Fruit fly (Drosophila melanogaster) whole organism, embryonic: ENCODE data around the gene kirre.

Experiments
- Abd-B ChIP-seq: fragments of 200-800 bp; sonication (Bioruptor generic); optimal IDR thresholded peaks from 2 replicates; lab custom pipeline; 2018; ENCODE audit warnings: missing biosample characterization, mild to moderate bottlenecking, missing genetic modification characterization, moderate library complexity
- CG10267 ChIP-seq: fragments of 200-800 bp; sonication (Bioruptor generic); optimal IDR thresholded peaks from 2 replicates; lab custom pipeline; 2018; ENCODE audit warnings: missing biosample characterization, mild to moderate bottlenecking, missing genetic modification characterization, moderate library complexity
- CG12236 ChIP-seq: fragments of 200-800 bp; sonication (Bioruptor generic); optimal IDR thresholded peaks from 2 replicates; lab custom pipeline; 2016; ENCODE audit warnings: missing biosample characterization, missing genetic modification characterization
- CG12659 ChIP-seq: fragments of 200-800 bp; sonication (Bioruptor generic); optimal IDR thresholded peaks from 3 replicates; lab custom pipeline; 2017; ENCODE audit warnings: mild to moderate bottlenecking, missing biosample characterization, missing genetic modification reagents, missing genetic modification characterization
- CG13287 ChIP-seq: fragments of 200-800 bp; sonication (Bioruptor generic); IDR thresholded peaks from 2 replicates; pipeline ENCODE4 v1.3.6; 2022; ENCODE audit warnings: missing biosample characterization, missing genetic modification characterization; ENCODE audit not compliant: partially characterized antibody
- CG13296 ChIP-seq: fragments of 200-800 bp; sonication (Bioruptor generic); optimal IDR thresholded peaks from 3 replicates; lab custom pipeline; 2018; ENCODE audit warnings: missing biosample characterization, mild to moderate bottlenecking, missing genetic modification characterization
- CG14860 ChIP-seq: fragments of 200-800 bp; sonication (Bioruptor generic); IDR thresholded peaks from 3 replicates; pipeline ENCODE4 v1.3.6; 2022; ENCODE audit warnings: missing biosample characterization, missing genetic modification characterization; ENCODE audit not compliant: partially characterized antibody
- CG15479 ChIP-seq: fragments of 200-800 bp; sonication (Bioruptor generic); optimal IDR thresholded peaks from 3 replicates; lab custom pipeline; 2019; ENCODE audit warnings: missing biosample characterization, mild to moderate bottlenecking, missing genetic modification characterization, moderate library complexity
- CG15514 ChIP-seq: fragments of 200-800 bp; sonication (Bioruptor generic); optimal IDR thresholded peaks from 3 replicates; lab custom pipeline; 2017; ENCODE audit warnings: missing biosample characterization, missing genetic modification characterization, mild to moderate bottlenecking, moderate library complexity, missing genetic modification reagents
- CG2116 ChIP-seq: fragments of 200-800 bp; sonication (Bioruptor generic); optimal IDR thresholded peaks from 3 replicates; lab custom pipeline; 2018; ENCODE audit warnings: missing biosample characterization, mild to moderate bottlenecking, missing genetic modification characterization
- CG2202 ChIP-seq: fragments of 200-800 bp; sonication (Bioruptor generic); optimal IDR thresholded peaks from 2 replicates; lab custom pipeline; 2018; ENCODE audit warnings: missing biosample characterization, mild to moderate bottlenecking, missing genetic modification characterization
- CG3163 ChIP-seq: fragments of 200-800 bp; sonication (Bioruptor generic); optimal IDR thresholded peaks from 3 replicates; lab custom pipeline; 2016; ENCODE audit warnings: missing biosample characterization, missing genetic modification characterization
- CG33557 ChIP-seq: fragments of 200-800 bp; sonication (Bioruptor generic); optimal IDR thresholded peaks from 2 replicates; lab custom pipeline; 2019; ENCODE audit warnings: missing biosample characterization, mild to moderate bottlenecking, missing genetic modification characterization, moderate library complexity
- CG34376 ChIP-seq: fragments of 200-800 bp; sonication (Bioruptor generic); optimal IDR thresholded peaks from 2 replicates; lab custom pipeline; 2018; ENCODE audit warnings: missing biosample characterization, mild to moderate bottlenecking, missing genetic modification characterization
- CG3726 ChIP-seq: fragments of 200-800 bp; sonication (Bioruptor generic); IDR thresholded peaks from 3 replicates; pipeline ENCODE4, ENCODE4 v1.3.6; 2022; ENCODE audit warnings: missing biosample characterization, missing genetic modification characterization
- CG5953 ChIP-seq: fragments of 200-800 bp; sonication (Bioruptor generic); IDR thresholded peaks from 2 replicates; pipeline ENCODE4 v1.3.6; 2022; ENCODE audit warnings: missing biosample characterization, missing genetic modification characterization
- CG6654 ChIP-seq: fragments of 200-800 bp; sonication (Bioruptor generic); optimal IDR thresholded peaks from 2 replicates; lab custom pipeline; 2017; ENCODE audit warnings: missing biosample characterization, mild to moderate bottlenecking, missing genetic modification characterization
- CG8478 ChIP-seq: fragments of >200 bp; optimal IDR thresholded peaks from 2 replicates; lab custom pipeline; 2018
- CG9437 ChIP-seq: fragments of 200-800 bp; sonication (Bioruptor generic); optimal IDR thresholded peaks from 2 replicates; lab custom pipeline; 2018; ENCODE audit warnings: missing biosample characterization, mild to moderate bottlenecking, missing genetic modification characterization
- CG9817 ChIP-seq: fragments of 200-800 bp; sonication (Bioruptor generic); optimal IDR thresholded peaks from 2 replicates; lab custom pipeline; 2018; ENCODE audit warnings: missing biosample characterization, mild to moderate bottlenecking, missing genetic modification characterization, moderate library complexity
- CG9876 ChIP-seq: fragments of 200-800 bp; sonication (Bioruptor generic); optimal IDR thresholded peaks from 2 replicates; lab custom pipeline; 2016; ENCODE audit warnings: missing biosample characterization, missing genetic modification characterization
- CG9932 ChIP-seq: fragments of 200-800 bp; sonication (Bioruptor generic); IDR thresholded peaks from 2 replicates; pipeline ENCODE4 v1.3.6; 2022; ENCODE audit warnings: missing biosample characterization, missing genetic modification characterization
- CoRest ChIP-seq: fragments of 200-800 bp; sonication (Bioruptor generic); optimal IDR thresholded peaks from 3 replicates; lab custom pipeline; 2018; ENCODE audit warnings: missing biosample characterization, mild to moderate bottlenecking, missing genetic modification characterization, moderate library complexity
- Dbx ChIP-seq: fragments of 200-800 bp; sonication (Bioruptor generic); IDR thresholded peaks from 3 replicates; pipeline ENCODE4 v1.3.6; 2022; ENCODE audit warnings: missing biosample characterization, missing genetic modification characterization
- HLH4C ChIP-seq: fragments of 200-800 bp; sonication (Bioruptor generic); IDR thresholded peaks from 3 replicates; pipeline ENCODE4 v1.3.6; 2022; ENCODE audit warnings: missing biosample characterization, missing genetic modification characterization; ENCODE audit not compliant: partially characterized antibody
- HmgZ ChIP-seq: fragments of 200-800 bp; sonication (Bioruptor generic); optimal IDR thresholded peaks from 2 replicates; lab custom pipeline; 2018; ENCODE audit warnings: missing biosample characterization, mild to moderate bottlenecking, missing genetic modification characterization
- Hmx ChIP-seq: fragments of 200-800 bp; sonication (Bioruptor generic); optimal IDR thresholded peaks from 2 replicates; lab custom pipeline; 2016; ENCODE audit warnings: missing biosample characterization, missing genetic modification characterization
- Lim3 ChIP-seq: fragments of 200-800 bp; sonication (Bioruptor generic); IDR thresholded peaks from 2 replicates; pipeline ENCODE4 v1.3.6; 2022; ENCODE audit warnings: missing biosample characterization, missing genetic modification characterization
- NFAT ChIP-seq: fragments of 200-800 bp; sonication (Bioruptor generic); IDR thresholded peaks from 2 replicates; pipeline ENCODE4 v1.3.6; 2022; ENCODE audit warnings: missing biosample characterization, missing genetic modification characterization
- Nf-YA ChIP-seq: fragments of 200-800 bp; sonication (Bioruptor generic); IDR thresholded peaks from 2 replicates; pipeline ENCODE4 v1.3.6; 2022; ENCODE audit warnings: missing biosample characterization, missing genetic modification characterization
- Nf-YB ChIP-seq: fragments of 200-800 bp; sonication (Bioruptor generic); optimal IDR thresholded peaks from 3 replicates; lab custom pipeline; 2019; ENCODE audit warnings: missing biosample characterization, mild to moderate bottlenecking, missing genetic modification characterization, moderate library complexity
- Ptx1 ChIP-seq: fragments of 200-800 bp; sonication (Bioruptor generic); IDR thresholded peaks from 2 replicates; pipeline ENCODE4 v1.3.6; 2022; ENCODE audit warnings: missing biosample characterization, missing genetic modification characterization
- Sin3A ChIP-seq: fragments of >200 bp; optimal IDR thresholded peaks from 2 replicates; lab custom pipeline; 2018
- Sox102F ChIP-seq: fragments of 200-800 bp; sonication (Bioruptor generic); optimal IDR thresholded peaks from 2 replicates; lab custom pipeline; 2018; ENCODE audit warnings: missing biosample characterization, mild to moderate bottlenecking, missing genetic modification characterization, moderate library complexity
- Sry-β ChIP-seq: fragments of 200-800 bp; sonication (Bioruptor generic); optimal IDR thresholded peaks from 2 replicates; lab custom pipeline; 2018; ENCODE audit warnings: missing biosample characterization, mild to moderate bottlenecking, missing genetic modification characterization, moderate library complexity
- Trl ChIP-seq, 3 experiments: fragments of >200 bp in 2 of 3; fragments of 200-800 bp in 1 of 3; sonication (Bioruptor generic) in 1 of 3; optimal IDR thresholded peaks; 2 replicates in 1 of 3; 3 replicates in 2 of 3; lab custom pipeline; 2016 to 2017; ENCODE audit warnings: missing biosample characterization in 1 of 3, missing genetic modification characterization in 1 of 3
- bowl ChIP-seq: fragments of 200-800 bp; sonication (Bioruptor generic); IDR thresholded peaks from 2 replicates; pipeline ENCODE4 v1.3.6; 2022; ENCODE audit warnings: missing biosample characterization, missing genetic modification characterization
- cad ChIP-seq: fragments of >200 bp; optimal IDR thresholded peaks from 2 replicates; lab custom pipeline; 2017; ENCODE audit warnings: missing biosample characterization, missing genetic modification characterization
- chinmo ChIP-seq: fragments of 200-800 bp; sonication (Bioruptor generic); IDR thresholded peaks from 4 replicates; pipeline ENCODE4 v1.3.6; 2022; ENCODE audit warnings: missing biosample characterization, missing genetic modification characterization; ENCODE audit not compliant: partially characterized antibody
- croc ChIP-seq: fragments of 200-800 bp; sonication (Bioruptor generic); conservative IDR thresholded peaks from 3 replicates; pipeline ENCODE4 v1.3.6; 2022; ENCODE audit warnings: missing biosample characterization, missing genetic modification characterization
- crol ChIP-seq: fragments of 200-800 bp; sonication (Bioruptor generic); IDR thresholded peaks from 2 replicates; pipeline ENCODE4 v1.3.6; 2022; ENCODE audit warnings: missing biosample characterization, missing genetic modification characterization
- dm ChIP-seq: fragments of 200-800 bp; sonication (Bioruptor generic); optimal IDR thresholded peaks from 3 replicates; lab custom pipeline; 2016; ENCODE audit warnings: missing biosample characterization, missing genetic modification characterization
- dpn ChIP-seq, 2 experiments: fragments of 200-800 bp; sonication (Bioruptor generic); optimal IDR thresholded peaks; 3 replicates each; lab custom pipeline; 2016; ENCODE audit warnings: missing biosample characterization in 2 of 2, missing genetic modification characterization in 2 of 2
- fd3F ChIP-seq: fragments of 200-800 bp; sonication (Bioruptor generic); optimal IDR thresholded peaks from 2 replicates; lab custom pipeline; 2018; ENCODE audit warnings: missing biosample characterization, mild to moderate bottlenecking, missing genetic modification characterization, moderate library complexity
- fu2 ChIP-seq: fragments of 200-800 bp; sonication (Bioruptor generic); optimal IDR thresholded peaks from 2 replicates; lab custom pipeline; 2016; ENCODE audit warnings: missing biosample characterization, missing genetic modification characterization
- hb ChIP-seq: fragments of 200-800 bp; sonication (Bioruptor generic); IDR thresholded peaks from 3 replicates; pipeline ENCODE4 v1.3.6; 2022; ENCODE audit warnings: missing biosample characterization, missing genetic modification characterization; ENCODE audit not compliant: partially characterized antibody
- jumu ChIP-seq: fragments of 200-800 bp; sonication (Bioruptor generic); optimal IDR thresholded peaks from 3 replicates; lab custom pipeline; 2016; ENCODE audit warnings: missing biosample characterization, missing genetic modification characterization
- vnd ChIP-seq: fragments of 200-800 bp; sonication (Bioruptor generic); IDR thresholded peaks from 3 replicates; pipeline ENCODE4 v1.3.6; 2022; ENCODE audit warnings: missing biosample characterization, missing genetic modification characterization; ENCODE audit not compliant: partially characterized antibody
- vvl ChIP-seq: fragments of 200-800 bp; sonication (Bioruptor generic); IDR thresholded peaks from 2 replicates; pipeline ENCODE4 v1.3.6; 2022; ENCODE audit warnings: missing biosample characterization, missing genetic modification characterization
- wdn ChIP-seq: fragments of 200-800 bp; sonication (Bioruptor generic); IDR thresholded peaks from 2 replicates; pipeline ENCODE4 v1.3.6; 2022; ENCODE audit warnings: missing biosample characterization, missing genetic modification characterization
- wek ChIP-seq: fragments of 200-800 bp; sonication (Bioruptor generic); optimal IDR thresholded peaks from 3 replicates; lab custom pipeline; 2018; ENCODE audit warnings: missing biosample characterization, mild to moderate bottlenecking, missing genetic modification characterization, moderate library complexity

Gene kirre

DNA sequence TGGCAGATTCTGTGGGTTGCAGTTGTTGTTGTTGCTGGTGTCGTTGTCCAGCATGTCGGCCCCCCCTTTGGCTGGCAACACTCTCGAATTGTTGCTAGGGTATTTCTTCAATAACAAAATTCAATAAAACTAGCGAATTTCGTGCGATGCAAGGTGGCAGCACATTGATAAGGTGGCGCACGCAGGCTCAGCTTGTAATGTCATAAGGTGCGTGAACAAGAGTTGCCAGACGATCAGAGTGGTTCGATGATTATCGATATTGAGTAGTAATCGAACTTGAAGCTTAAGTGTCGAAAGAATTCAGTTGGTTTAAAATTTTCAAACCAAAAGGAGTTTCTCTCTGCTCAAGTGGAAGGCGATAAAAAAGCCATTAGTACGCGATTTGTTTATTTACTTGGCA is 20.1 kb upstream of the kirre start, which contains the start of gene CG2701 (continued):
- TF ChIP-seq Sox102F (GFP tag; lab: Kevin White, UChicago) (no peak), Abd-B (GFP tag; lab: Kevin White, UChicago) (no peak), CG9437 (GFP tag; lab: Kevin White, UChicago) (no peak), CG12236 (no peak), CG15479 (GFP tag; lab: Kevin White, UChicago) (no peak), vvl (GFP tag; lab: Robert Waterston, UW) (no peak), Ptx1 (GFP tag; lab: Robert Waterston, UW) (no peak), fu2 (GFP tag; lab: Kevin White, UChicago) (peak; percentile 26), dm (GFP tag; lab: Kevin White, UChicago) (peak; percentile 44), CG14860 (GFP tag; lab: Robert Waterston, UW) (peak; percentile 64), HLH4C (GFP tag; lab: Robert Waterston, UW) (peak; percentile 72), CG15514 (GFP tag; lab: Kevin White, UChicago) (peak; percentile 96), jumu (GFP tag; lab: Kevin White, UChicago) (peak; percentile 25), hb (GFP tag; lab: Robert Waterston, UW) (peak; percentile 61; the same call in 1 of the 3 replicates), Trl (optimal IDR thresholded peaks at IDR 0.05; lab: Kevin White, UChicago) (no peak), Trl (GFP tag; optimal IDR thresholded peaks at IDR 0.05; lab: Kevin White, UChicago) (peak; percentile 0), croc (GFP tag; lab: Robert Waterston, UW) (no peak), Hmx (GFP tag; lab: Kevin White, UChicago) (no peak), dpn (GFP tag; optimal IDR thresholded peaks at IDR 0.05; lab: Kevin White, UChicago) (peak; percentile 20 to 25), CoRest (peak; percentile 27), CG34376 (GFP tag; lab: Kevin White, UChicago) (no peak), bowl (GFP tag; lab: Robert Waterston, UW) (no peak), CG9932 (GFP tag; lab: Robert Waterston, UW) (peak; percentile 58; the same call in 1 of the 2 replicates), Nf-YA (GFP tag; lab: Robert Waterston, UW) (no peak), vnd (GFP tag; lab: Robert Waterston, UW) (peak; percentile 54; the same call in 2 of the 3 replicates), crol (GFP tag; lab: Robert Waterston, UW) (no peak), CG10267 (tag; lab: Kevin White, UChicago) (peak; percentile 9), CG13296 (GFP tag; lab: Kevin White, UChicago) (no peak), Sin3A (lab: Kevin White, UChicago) (peak; percentile 30), Lim3 (no peak), CG3163 (GFP tag; lab: Kevin White, UChicago) (no peak), chinmo (0 out of 4 replicates have a peak, but pooled peaks have one; percentile 67), wdn (no peak), CG12659 (GFP tag; lab: Kevin White, UChicago) (peak; percentile 32), Sry-β (GFP tag; lab: Kevin White, UChicago) (peak; percentile 0), CG8478 (lab: Kevin White, UChicago) (no peak), cad (GFP tag; lab: Kevin White, UChicago) (no peak), Nf-YB (GFP tag; lab: Kevin White, UChicago) (no peak), HmgZ (tag; lab: Kevin White, UChicago) (peak; percentile 70), Dbx (GFP tag; lab: Robert Waterston, UW) (0 out of 3 replicates have a peak, but pooled peaks have one; percentile 36), CG9817 (tag; lab: Kevin White, UChicago) (no peak), CG3726 (GFP tag; lab: Robert Waterston, UW) (no peak), CG13287 (GFP tag; lab: Robert Waterston, UW) (peak; percentile 80), fd3F (GFP tag; lab: Kevin White, UChicago) (no peak), NFAT (GFP tag; lab: Robert Waterston, UW) (no peak), CG6654 (GFP tag; lab: Kevin White, UChicago) (no peak), wek (GFP tag; lab: Kevin White, UChicago) (no peak), CG33557 (GFP tag; lab: Kevin White, UChicago) (no peak), CG9876 (no peak), CG2202 (tag; lab: Kevin White, UChicago) (no peak), CG5953 (GFP tag; lab: Robert Waterston, UW) (no peak), CG2116 (GFP tag; lab: Kevin White, UChicago) (peak; percentile 57)
